Worm (Caenorhabditis elegans) whole organism, early embryonic: ENCODE results near the gene F58E6.11.

Experiments used
- ama-1 ChIP-seq: fragments of 150-350 bp; optimal IDR thresholded peaks from 2 replicates; lab custom pipeline; 2014
- ceh-13 ChIP-seq: fragments of 200-800 bp; sonication (Bioruptor generic); optimal IDR thresholded peaks from 2 replicates; lab custom pipeline; 2018; ENCODE audit warnings: mild to moderate bottlenecking, missing genetic modification characterization, missing compliant biosample characterization
- ceh-36 ChIP-seq: sonication (generic microtip); optimal IDR thresholded peaks from 2 replicates; lab custom pipeline; 2016; ENCODE audit warnings: missing genetic modification characterization, inconsistent platforms, missing compliant biosample characterization
- flt-1 ChIP-seq: fragments of 200-800 bp; sonication (Bioruptor generic); IDR thresholded peaks from 2 replicates; pipeline ENCODE4 v1.3.6; 2022; ENCODE audit warnings: missing genetic modification characterization, missing compliant biosample characterization
- pes-1 ChIP-seq: fragments of 200-800 bp; sonication (Bioruptor generic); IDR thresholded peaks from 2 replicates; pipeline ENCODE4 v1.3.6; 2022; ENCODE audit warnings: missing genetic modification reagents, missing genetic modification characterization, missing compliant biosample characterization
- tbx-11 ChIP-seq: fragments of 200-800 bp; sonication (Bioruptor generic); IDR thresholded peaks from 2 replicates; pipeline ENCODE4 v1.3.6; 2022; ENCODE audit warnings: missing genetic modification characterization, missing compliant biosample characterization

DNA sequence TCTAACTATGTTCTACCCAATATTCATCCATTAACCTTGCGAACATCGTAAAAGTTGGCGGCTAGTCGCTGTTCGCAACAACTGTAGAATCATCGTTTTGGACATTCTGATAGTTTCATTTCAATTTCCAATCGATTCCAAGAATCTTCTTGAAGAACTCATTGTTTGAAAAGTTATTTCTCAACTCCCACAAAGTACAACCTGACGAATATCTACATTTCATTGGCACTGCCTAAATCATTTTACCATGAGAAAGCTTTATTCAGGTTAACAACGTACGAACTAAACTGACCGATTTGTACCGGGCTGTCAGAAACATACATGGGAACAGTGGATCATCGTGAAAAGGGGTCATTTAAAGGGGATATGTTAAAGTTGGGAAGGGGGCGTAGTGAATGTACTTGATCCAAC lies 28.9 kb upstream of the F58E6.11 start, which contains the start of gene F46B6.6:
- TF ChIP-seq tbx-11 (GFP tag; lab: Robert Waterston, UW) (no peak), ama-1 (lab: Kevin White, UChicago) (peak; percentile 44), flt-1 (no peak), ceh-36 (tag; lab: Kevin White, UChicago) (no peak), pes-1 (GFP tag; lab: Robert Waterston, UW) (no peak), ceh-13 (GFP tag; lab: Kevin White, UChicago) (no peak)
